Worm (Caenorhabditis elegans) whole organism, mixed stage, embryonic: ENCODE measurements around the gene F21H7.5.

Experiments used
- bed-3 ChIP-seq: fragments of 200-800 bp; sonication (Bioruptor generic); optimal IDR thresholded peaks from 3 replicates; lab custom pipeline; 2018; ENCODE audit warnings: mild to moderate bottlenecking, missing genetic modification characterization, moderate library complexity, missing compliant biosample characterization
- blmp-1 ChIP-seq: fragments of 150-350 bp; optimal IDR thresholded peaks from 2 replicates; lab custom pipeline; 2014; ENCODE audit warnings: missing biosample characterization, missing genetic modification characterization
- ceh-39 ChIP-seq: fragments of 150-350 bp; optimal IDR thresholded peaks from 2 replicates; lab custom pipeline; 2014; ENCODE audit warnings: missing biosample characterization, missing genetic modification characterization
- ceh-43 ChIP-seq: fragments of 200-800 bp; sonication (Bioruptor generic); optimal IDR thresholded peaks from 2 replicates; lab custom pipeline; 2018; ENCODE audit warnings: mild to moderate bottlenecking, missing genetic modification characterization, moderate library complexity, missing compliant biosample characterization
- ceh-83 ChIP-seq: fragments of 200-800 bp; sonication (Bioruptor generic); optimal IDR thresholded peaks from 2 replicates; lab custom pipeline; 2018; ENCODE audit warnings: mild to moderate bottlenecking, missing genetic modification characterization, missing compliant biosample characterization
- ces-1 ChIP-seq: fragments of 150-350 bp; optimal IDR thresholded peaks from 2 replicates; lab custom pipeline; 2014; ENCODE audit warnings: missing biosample characterization, missing genetic modification reagents, missing genetic modification characterization
- cnd-1 ChIP-seq: fragments of 200-800 bp; sonication (Bioruptor generic); optimal IDR thresholded peaks from 2 replicates; lab custom pipeline; 2018; ENCODE audit warnings: mild to moderate bottlenecking, missing genetic modification characterization, missing compliant biosample characterization
- drap-1 ChIP-seq: fragments of 200-800 bp; sonication (Bioruptor generic); optimal IDR thresholded peaks from 3 replicates; lab custom pipeline; 2018; ENCODE audit warnings: mild to moderate bottlenecking, missing genetic modification characterization, missing compliant biosample characterization
- elt-1 ChIP-seq: sonication (generic microtip); optimal IDR thresholded peaks from 2 replicates; lab custom pipeline; 2017; ENCODE audit warnings: missing genetic modification characterization, mild to moderate bottlenecking, missing compliant biosample characterization, antibody characterized with exemption, moderate library complexity, borderline replicate concordance; ENCODE audit not compliant: insufficient read depth
- elt-3 ChIP-seq: fragments of 150-350 bp; optimal IDR thresholded peaks from 2 replicates; lab custom pipeline; 2014; ENCODE audit warnings: missing biosample characterization, missing genetic modification characterization
- flh-1 ChIP-seq: fragments of 200-800 bp; sonication (Bioruptor generic); optimal IDR thresholded peaks from 2 replicates; lab custom pipeline; 2018; ENCODE audit warnings: mild to moderate bottlenecking, missing genetic modification characterization, moderate library complexity, missing compliant biosample characterization
- ham-2 ChIP-seq: fragments of 200-800 bp; sonication (Bioruptor generic); optimal IDR thresholded peaks from 2 replicates; lab custom pipeline; 2018; ENCODE audit warnings: mild to moderate bottlenecking, missing genetic modification characterization, missing compliant biosample characterization
- hlh-1 ChIP-seq: fragments of 150-350 bp; optimal IDR thresholded peaks from 2 replicates; lab custom pipeline; 2014; ENCODE audit warnings: missing biosample characterization, missing genetic modification reagents, missing genetic modification characterization
- lin-13 ChIP-seq: fragments of 150-350 bp; optimal IDR thresholded peaks from 2 replicates; lab custom pipeline; 2014; ENCODE audit warnings: missing biosample characterization, missing genetic modification characterization
- lin-32 ChIP-seq: fragments of 200-800 bp; sonication (Bioruptor generic); optimal IDR thresholded peaks from 2 replicates; lab custom pipeline; 2018; ENCODE audit warnings: mild to moderate bottlenecking, missing genetic modification characterization, missing compliant biosample characterization
- lsy-2 ChIP-seq: fragments of 150-350 bp; optimal IDR thresholded peaks from 2 replicates; lab custom pipeline; 2014; ENCODE audit warnings: missing biosample characterization, missing genetic modification characterization
- mab-5 ChIP-seq: fragments of 150-350 bp; optimal IDR thresholded peaks from 2 replicates; lab custom pipeline; 2014; ENCODE audit warnings: missing biosample characterization, missing genetic modification characterization
- mep-1 ChIP-seq: fragments of 150-350 bp; optimal IDR thresholded peaks from 2 replicates; lab custom pipeline; 2017; ENCODE audit warnings: missing biosample characterization, missing genetic modification reagents, missing genetic modification characterization, inconsistent platforms
- mls-2 ChIP-seq: sonication (generic microtip); optimal IDR thresholded peaks from 2 replicates; lab custom pipeline; 2016; ENCODE audit warnings: mild to moderate bottlenecking, missing genetic modification characterization, moderate library complexity, missing compliant biosample characterization
- nhr-12 ChIP-seq: fragments of 150-350 bp; optimal IDR thresholded peaks from 2 replicates; lab custom pipeline; 2014; ENCODE audit warnings: missing biosample characterization, missing genetic modification characterization
- nhr-2 ChIP-seq: fragments of 150-350 bp; optimal IDR thresholded peaks from 2 replicates; lab custom pipeline; 2014; ENCODE audit warnings: missing biosample characterization, missing genetic modification characterization
- nhr-237 ChIP-seq: fragments of 150-350 bp; optimal IDR thresholded peaks from 2 replicates; lab custom pipeline; 2014; ENCODE audit warnings: missing biosample characterization, missing genetic modification characterization
- nhr-28 ChIP-seq: fragments of 150-350 bp; optimal IDR thresholded peaks from 2 replicates; lab custom pipeline; 2014; ENCODE audit warnings: missing biosample characterization, missing genetic modification characterization
- pha-4 ChIP-seq: fragments of 150-350 bp; optimal IDR thresholded peaks from 2 replicates; lab custom pipeline; 2018; ENCODE audit warnings: missing biosample characterization, missing genetic modification reagents, missing genetic modification characterization
- snpc-4 ChIP-seq: fragments of 150-350 bp; optimal IDR thresholded peaks from 2 replicates; lab custom pipeline; 2014; ENCODE audit warnings: missing biosample characterization, missing genetic modification characterization
- sptf-1 ChIP-seq: sonication (generic microtip); optimal IDR thresholded peaks from 2 replicates; lab custom pipeline; 2017; ENCODE audit warnings: mild to moderate bottlenecking, missing genetic modification characterization, moderate library complexity, missing compliant biosample characterization
- tbx-8 ChIP-seq: fragments of 200-800 bp; sonication (Bioruptor generic); optimal IDR thresholded peaks from 2 replicates; lab custom pipeline; 2018; ENCODE audit warnings: mild to moderate bottlenecking, missing genetic modification characterization, moderate library complexity, missing compliant biosample characterization
- unc-120 ChIP-seq: sonication (generic microtip); optimal IDR thresholded peaks from 2 replicates; lab custom pipeline; 2017; ENCODE audit warnings: missing genetic modification characterization, missing compliant biosample characterization; ENCODE audit not compliant: poor library complexity, severe bottlenecking
- unc-39 ChIP-seq: fragments of 150-350 bp; optimal IDR thresholded peaks from 2 replicates; lab custom pipeline; 2014; ENCODE audit warnings: missing biosample characterization, missing genetic modification characterization
- unc-62 ChIP-seq: fragments of 150-350 bp; optimal IDR thresholded peaks from 2 replicates; lab custom pipeline; 2014; ENCODE audit warnings: missing biosample characterization, missing genetic modification reagents, missing genetic modification characterization
- zip-8 ChIP-seq: fragments of 150-350 bp; optimal IDR thresholded peaks from 2 replicates; lab custom pipeline; 2014; ENCODE audit warnings: missing biosample characterization, missing genetic modification characterization
- ztf-11 ChIP-seq: fragments of 150-350 bp; optimal IDR thresholded peaks from 2 replicates; lab custom pipeline; 2014; ENCODE audit warnings: missing biosample characterization, missing genetic modification characterization

F21H7.5 gene

DNA sequence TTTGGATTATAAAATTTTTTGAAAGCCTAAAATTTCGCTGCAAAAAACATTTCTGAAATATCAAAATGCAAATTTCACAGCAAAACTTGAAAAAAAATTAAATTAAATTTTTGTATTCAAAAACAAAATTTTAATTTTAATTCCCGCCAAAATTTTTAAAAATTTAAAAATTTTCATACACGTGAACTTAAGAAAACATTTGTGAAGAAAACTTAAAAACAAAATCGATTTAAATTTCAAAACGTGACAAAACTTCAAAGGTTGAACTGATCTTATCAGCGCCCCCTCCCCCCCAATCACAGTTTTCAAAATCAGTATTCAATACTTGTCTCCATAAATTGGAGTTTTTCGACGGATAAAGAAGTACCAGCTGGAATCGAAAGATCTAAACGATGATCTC is at the start of gene F21H7.5:
TSS of gene F21H7.5 (plus strand) at position 301 of the 400 bp plus-strand sequence.
- TF ChIP-seq lsy-2 (tag; lab: Kevin White, UChicago): no peak
- TF ChIP-seq mab-5: no peak
- TF ChIP-seq ceh-39: no peak
- TF ChIP-seq mls-2 (tag; lab: Kevin White, UChicago): no peak
- TF ChIP-seq lin-32 (GFP tag; lab: Kevin White, UChicago): no peak
- TF ChIP-seq sptf-1 (tag; lab: Kevin White, UChicago): no peak
- no peak for TF ChIP-seq zip-8 (tag; lab: Kevin White, UChicago)
- TF ChIP-seq snpc-4 (tag; lab: Kevin White, UChicago): no peak
- TF ChIP-seq bed-3: no peak
- TF ChIP-seq flh-1 (GFP tag; lab: Kevin White, UChicago): no peak
- no peak for TF ChIP-seq mep-1
- TF ChIP-seq ztf-11: no peak
- TF ChIP-seq unc-120 (tag; lab: Kevin White, UChicago): no peak
- TF ChIP-seq nhr-237 (tag; lab: Kevin White, UChicago): no peak
- no peak for TF ChIP-seq tbx-8
- TF ChIP-seq unc-39 (tag; lab: Kevin White, UChicago): no peak
- TF ChIP-seq pha-4 (tag; lab: Kevin White, UChicago): no peak
- TF ChIP-seq elt-1: no peak
- no peak for TF ChIP-seq ceh-43 (GFP tag; lab: Kevin White, UChicago)
- TF ChIP-seq blmp-1: no peak
- TF ChIP-seq, all 35 proteins: peak for 0

DNA sequence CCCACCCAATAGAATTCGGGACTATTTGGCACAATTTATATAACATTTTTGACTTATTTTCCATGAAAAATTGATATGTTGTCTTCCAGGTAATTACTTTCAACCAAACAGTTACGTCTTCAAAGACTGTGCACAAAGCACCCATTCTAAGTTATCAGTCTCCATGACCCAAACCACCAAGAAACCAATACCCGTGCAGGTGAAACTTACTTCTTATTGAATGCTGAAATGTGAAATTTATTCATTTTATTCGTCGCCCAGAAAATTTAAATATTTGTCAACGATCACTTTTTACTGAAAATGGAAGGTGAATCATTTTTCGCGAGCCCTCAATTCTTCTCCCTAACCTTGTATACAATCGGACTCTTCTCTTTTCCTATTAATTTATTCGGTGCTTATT is 46.8 kb upstream of the F21H7.5 start, which contains the start of gene srh-281:
TSS of gene srh-281 (plus strand) at position 301 of the 400 bp plus-strand sequence.
- TF ChIP-seq drap-1 (GFP tag; lab: Kevin White, UChicago): no peak
- no peak for TF ChIP-seq tbx-8
- TF ChIP-seq nhr-2 (tag; lab: Kevin White, UChicago): no peak
- no peak for TF ChIP-seq lin-32 (GFP tag; lab: Kevin White, UChicago)
- TF ChIP-seq lin-13 (tag; lab: Kevin White, UChicago): no peak
- TF ChIP-seq unc-39 (tag; lab: Kevin White, UChicago): no peak
- no peak for TF ChIP-seq elt-3
- no peak for TF ChIP-seq elt-1
- no peak for TF ChIP-seq flh-1 (GFP tag; lab: Kevin White, UChicago)
- no peak for TF ChIP-seq mab-5
- no peak for TF ChIP-seq mls-2 (tag; lab: Kevin White, UChicago)
- no peak for TF ChIP-seq nhr-28
- no peak for TF ChIP-seq pha-4 (tag; lab: Kevin White, UChicago)
- no peak for TF ChIP-seq ceh-43 (GFP tag; lab: Kevin White, UChicago)
- TF ChIP-seq blmp-1: no peak
- TF ChIP-seq unc-120 (tag; lab: Kevin White, UChicago): no peak
- no peak for TF ChIP-seq mep-1
- TF ChIP-seq hlh-1 (tag; lab: Kevin White, UChicago): no peak
- no peak for TF ChIP-seq unc-62

DNA sequence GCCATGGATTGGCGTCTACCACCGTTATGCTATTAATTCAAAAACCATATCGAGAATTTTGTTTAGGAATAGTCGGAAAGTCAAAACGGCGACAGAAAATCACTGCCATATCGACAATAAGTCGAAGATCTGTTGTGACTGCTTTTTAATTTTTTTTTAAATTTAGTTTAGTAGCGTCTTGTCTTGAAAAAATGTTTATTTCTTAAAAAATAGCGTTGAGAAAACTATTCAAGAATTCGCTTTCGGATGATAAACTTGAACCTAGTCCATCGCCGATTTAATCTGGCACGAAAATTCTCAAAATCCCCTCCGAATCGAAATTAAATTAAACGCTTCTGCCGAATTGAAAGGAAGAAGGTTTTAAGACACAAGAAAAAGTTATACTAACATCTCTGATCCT is 45.2 kb upstream of the F21H7.5 start, which contains the start of gene srh-279:
TSS of gene srh-279 (plus strand) at position 301 of the 400 bp plus-strand sequence.
- no peak for TF ChIP-seq pha-4 (tag; lab: Kevin White, UChicago)
- no peak for TF ChIP-seq ceh-43 (GFP tag; lab: Kevin White, UChicago)
- no peak for TF ChIP-seq nhr-12
- TF ChIP-seq bed-3: no peak
- TF ChIP-seq elt-1: no peak
- no peak for TF ChIP-seq elt-3
- no peak for TF ChIP-seq hlh-1 (tag; lab: Kevin White, UChicago)

DNA sequence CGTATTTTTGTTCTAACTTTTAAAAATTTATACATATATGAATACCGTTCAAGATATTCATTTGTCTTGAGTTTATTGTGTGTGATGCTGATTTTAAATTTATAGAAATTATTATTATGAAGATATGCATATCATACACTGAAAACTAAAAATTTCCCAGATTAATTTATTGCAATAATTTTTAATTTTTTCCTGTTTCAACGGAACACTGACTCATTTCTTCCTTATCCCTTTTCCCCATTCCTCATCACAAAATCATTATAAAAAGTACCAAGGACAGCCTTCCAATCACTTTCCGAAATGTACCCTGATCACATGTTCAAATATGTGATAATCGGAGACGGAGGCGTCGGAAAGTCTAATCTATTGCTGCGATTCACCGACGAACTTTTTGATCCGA is 42.7 kb upstream of the F21H7.5 start, which contains the start of gene rabr-4:
TSS of gene rabr-4 (plus strand) at position 301 of the 400 bp plus-strand sequence.
- TF ChIP-seq snpc-4 (tag; lab: Kevin White, UChicago) (no peak), cnd-1 (tag; lab: Kevin White, UChicago) (no peak), flh-1 (GFP tag; lab: Kevin White, UChicago) (no peak), unc-39 (tag; lab: Kevin White, UChicago) (no peak), ham-2 (GFP tag; lab: Kevin White, UChicago) (no peak), elt-1 (no peak), ceh-83 (GFP tag; lab: Kevin White, UChicago) (no peak), tbx-8 (no peak), sptf-1 (tag; lab: Kevin White, UChicago) (no peak), ceh-39 (no peak), ces-1 (no peak), drap-1 (GFP tag; lab: Kevin White, UChicago) (no peak), lin-32 (GFP tag; lab: Kevin White, UChicago) (no peak), mep-1 (no peak), mls-2 (tag; lab: Kevin White, UChicago) (no peak), mab-5 (no peak), unc-120 (tag; lab: Kevin White, UChicago) (no peak), nhr-12 (no peak), zip-8 (tag; lab: Kevin White, UChicago) (no peak)
- TF ChIP-seq, all 35 proteins: peak for 0
